Fruit fly (Drosophila melanogaster) whole organism, wandering third instar larva: ENCODE results near the gene scpr-C.

Experiments
- Abd-B ChIP-seq: fragments of >200 bp; optimal IDR thresholded peaks from 2 replicates; lab custom pipeline; 2017; ENCODE audit warnings: missing biosample characterization, missing genetic modification characterization
- tai ChIP-seq: sonication (Bioruptor generic); optimal IDR thresholded peaks from 2 replicates; lab custom pipeline; 2016; ENCODE audit warnings: missing biosample characterization, missing genetic modification characterization

dm6 chr3R:11231705-11232261 is 6.5 kb downstream of the scpr-C start, which contains the start of the genes CG17187 and Dph3:
- TF ChIP-seq tai (no peak), Abd-B (GFP tag; lab: Kevin White, UChicago) (no peak)
